Worm (Caenorhabditis elegans) whole organism, L4 larva: ENCODE results near the gene mmaa-1.

Source experiments
- ceh-82 ChIP-seq: sonication (generic microtip); optimal IDR thresholded peaks from 2 replicates; lab custom pipeline; 2017; ENCODE audit warnings: missing biosample characterization, missing genetic modification characterization
- fos-1 ChIP-seq: fragments of 150-350 bp; optimal IDR thresholded peaks from 2 replicates; lab custom pipeline; 2014; ENCODE audit warnings: missing biosample characterization, missing genetic modification characterization
- jun-1 ChIP-seq: fragments of 150-350 bp; optimal IDR thresholded peaks from 2 replicates; lab custom pipeline; 2014; ENCODE audit warnings: missing biosample characterization, missing genetic modification reagents, missing genetic modification characterization
- nhr-237 ChIP-seq: sonication (generic microtip); optimal IDR thresholded peaks from 2 replicates; lab custom pipeline; 2017; ENCODE audit warnings: missing biosample characterization, missing genetic modification characterization
- pha-4 ChIP-seq, 2 experiments: fragments of 150-350 bp in 1 of 2; fragments of 200-800 bp in 1 of 2; sonication (Bioruptor generic) in 1 of 2; IDR thresholded peaks in 1 of 2; optimal IDR thresholded peaks in 1 of 2; 2 replicates each; pipeline versions ENCODE4 v1.3.6 to Lab custom; 2014 to 2022; ENCODE audit warnings: missing genetic modification characterization in 2 of 2, missing genetic modification reagents in 2 of 2, missing biosample characterization in 1 of 2, missing compliant biosample characterization in 1 of 2
- pqm-1 ChIP-seq: sonication (generic microtip); optimal IDR thresholded peaks from 2 replicates; lab custom pipeline; 2017; ENCODE audit warnings: missing biosample characterization, missing genetic modification characterization
- snpc-4 ChIP-seq: fragments of 150-350 bp; optimal IDR thresholded peaks from 2 replicates; lab custom pipeline; 2014; ENCODE audit warnings: missing biosample characterization, missing genetic modification characterization
- unc-62 ChIP-seq, 3 experiments: fragments of 150-350 bp in 1 of 3; sonication (generic microtip); optimal IDR thresholded peaks in 2 of 3; peaks in 1 of 3; 1 replicate in 1 of 3; 2 replicates in 2 of 3; lab custom pipeline; 2014 to 2017; ENCODE audit warnings: missing biosample characterization in 3 of 3, missing genetic modification characterization in 3 of 3, missing genetic modification reagents in 3 of 3, missing genotype in 1 of 3
- zip-11 ChIP-seq: fragments of 200-800 bp; sonication (Bioruptor generic); IDR thresholded peaks from 2 replicates; pipeline ENCODE4 v1.3.6; 2022; ENCODE audit warnings: missing genetic modification characterization, missing compliant biosample characterization

DNA sequence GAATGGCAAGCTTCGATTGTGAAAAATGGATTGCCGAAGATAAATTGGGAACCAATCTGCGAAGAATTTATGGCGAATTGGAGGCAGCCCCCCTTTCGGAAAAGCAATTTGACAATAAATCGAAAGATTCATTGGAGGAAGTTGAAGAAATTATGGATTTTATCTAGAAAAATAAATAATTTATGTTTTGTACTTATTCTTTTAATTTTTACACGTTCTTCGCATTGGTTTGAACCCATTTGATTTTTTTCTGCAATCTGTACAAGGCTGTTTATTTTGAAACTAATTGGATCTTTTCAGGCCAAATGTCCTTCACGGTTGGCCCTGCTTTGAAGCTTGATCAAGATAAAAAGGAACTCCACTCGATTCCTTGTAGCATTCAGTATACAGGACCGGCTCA lies 48.0 kb downstream of the mmaa-1 start, which contains the start of gene ZK1127.13:
- TF ChIP-seq jun-1 (tag; lab: Kevin White, UChicago) (no peak), snpc-4 (tag; lab: Kevin White, UChicago) (no peak), unc-62 (GFP tag; optimal IDR thresholded peaks at IDR 0.05 in 1 of 2; lab: Kevin White, UChicago) (no peak), unc-62 (tag; optimal IDR thresholded peaks at IDR 0.05; lab: Kevin White, UChicago) (no peak), fos-1 (no peak), nhr-237 (tag; lab: Kevin White, UChicago) (no peak), pqm-1 (no peak), pha-4 (GFP tag; IDR thresholded peaks at IDR 0.05; lab: Robert Waterston, UW) (no peak), pha-4 (tag; optimal IDR thresholded peaks at IDR 0.05; lab: Kevin White, UChicago) (no peak), ceh-82 (tag; lab: Kevin White, UChicago) (no peak), zip-11 (GFP tag; lab: Robert Waterston, UW) (no peak)
